Worm (Caenorhabditis elegans): ENCODE measurements around the gene F42A10.5.

DNA sequence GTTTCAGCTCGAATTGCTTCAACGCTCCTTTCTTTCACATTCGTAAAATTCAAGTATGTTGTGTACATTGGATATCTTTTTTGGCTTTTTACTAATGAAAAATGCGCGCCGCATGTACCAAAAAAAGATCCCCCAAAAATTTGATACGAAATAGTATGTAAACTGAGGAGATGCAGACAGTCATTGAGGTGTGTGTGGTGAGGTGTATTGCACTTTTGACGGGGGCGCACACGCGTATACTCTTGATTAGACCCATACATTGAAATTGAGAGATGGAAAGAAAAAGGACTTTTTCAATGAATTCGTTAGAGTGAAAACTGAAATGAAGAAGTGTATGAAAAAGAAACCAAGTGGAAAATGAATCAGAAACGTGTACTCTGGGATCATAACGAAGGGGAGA lies 48.1 kb upstream of the F42A10.5 start:
- TF ChIP-seq ztf-29 (GFP tag; IDR thresholded peaks at IDR 0.05): no peak
- no peak for TF ChIP-seq klf-2 (GFP tag; conservative IDR thresholded peaks at IDR 0.05)
- TF ChIP-seq med-1 (GFP tag; optimal IDR thresholded peaks at IDR 0.05; ENCODE audit: insufficient read depth): no peak
- TF ChIP-seq flt-1 (GFP tag; IDR thresholded peaks at IDR 0.05): no peak
- no peak for TF ChIP-seq ztf-23 (GFP tag; IDR thresholded peaks at IDR 0.05)
- no peak for TF ChIP-seq ref-1 (GFP tag; conservative IDR thresholded peaks at IDR 0.05)
